Worm (Caenorhabditis elegans) whole organism, L4/young adult: ENCODE data around the gene C08B6.11.

Experiments
- W03F9.2 ChIP-seq: fragments of 150-350 bp; optimal IDR thresholded peaks from 2 replicates; lab custom pipeline; 2014; ENCODE audit warnings: missing biosample characterization, missing genetic modification characterization
- him-1 ChIP-seq: sonication (generic microtip); optimal IDR thresholded peaks from 2 replicates; lab custom pipeline; 2016; ENCODE audit warnings: missing genotype, missing genetic modification reagents, missing genetic modification characterization, missing compliant biosample characterization

DNA sequence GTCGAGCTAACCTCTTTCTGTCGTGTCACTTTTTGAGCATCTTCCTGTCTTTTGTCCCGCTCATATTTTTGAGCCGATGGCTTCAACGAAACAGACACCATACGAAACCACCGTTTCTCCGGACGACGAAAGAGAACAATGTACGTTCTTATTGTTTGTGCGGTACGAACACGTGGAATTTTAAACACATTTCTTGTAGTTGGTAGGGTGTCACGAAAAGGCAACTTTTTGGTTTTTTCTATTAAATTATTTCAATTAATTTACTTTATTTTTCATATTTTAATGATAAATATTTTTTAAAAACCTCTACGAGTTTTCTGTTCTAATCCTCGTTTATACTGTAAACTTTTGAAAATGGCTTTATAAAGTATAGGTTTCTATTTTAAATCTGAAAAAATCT, 16.3 kb upstream of the C08B6.11 start, which contains the start of gene R04B5.11:
- no peak for TF ChIP-seq W03F9.2 (tag; lab: Kevin White, UChicago)
- TF ChIP-seq him-1: no peak
